Fruit fly (Drosophila melanogaster): ENCODE results near the gene CG43392.

The CG43392 gene

DNA sequence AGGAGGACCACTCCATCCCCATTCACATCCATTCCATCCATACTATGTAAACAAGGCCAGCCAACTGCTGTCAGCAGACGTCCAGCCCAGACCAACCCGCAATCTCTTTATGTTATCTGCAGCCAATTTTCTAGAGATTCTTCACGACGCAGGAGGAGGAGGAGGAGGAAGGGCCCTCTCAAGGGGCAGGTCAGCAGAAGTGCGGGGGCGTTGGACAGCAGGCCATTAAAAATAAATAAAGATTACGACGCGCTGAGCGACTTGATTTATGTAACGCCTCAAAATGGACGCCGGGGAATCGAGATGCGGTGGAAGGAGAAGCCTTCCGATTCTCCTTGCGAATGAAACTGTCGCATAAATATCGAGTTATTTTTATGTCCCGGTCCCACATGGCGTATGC is 49.8 kb downstream of the CG43392 start:
- peak; percentile 100 for TF ChIP-seq svp (GFP tag)
- TF ChIP-seq Eip78C (GFP tag) = peak; percentile 11
- TF ChIP-seq vri (GFP tag; optimal IDR thresholded peaks at IDR 0.05) = peak; percentile 74
- no peak for TF ChIP-seq CG6163 (GFP tag; IDR thresholded peaks at IDR 0.05)
